Worm (Caenorhabditis elegans) whole organism, L1 larva: ENCODE measurements around the gene yap-1.

Source experiments
- C34B4.2 ChIP-seq: sonication (generic microtip); optimal IDR thresholded peaks from 2 replicates; lab custom pipeline; 2017; ENCODE audit warnings: mild to moderate bottlenecking, missing genetic modification characterization, missing compliant biosample characterization
- aly-2 ChIP-seq: fragments of 150-350 bp; optimal IDR thresholded peaks from 2 replicates; lab custom pipeline; 2014; ENCODE audit warnings: missing biosample characterization, missing genetic modification characterization
- blmp-1 ChIP-seq: fragments of 150-350 bp; optimal IDR thresholded peaks from 2 replicates; lab custom pipeline; 2014; ENCODE audit warnings: missing biosample characterization, missing genetic modification characterization
- ceh-63 ChIP-seq: fragments of 200-800 bp; sonication (Bioruptor generic); optimal IDR thresholded peaks from 2 replicates; lab custom pipeline; 2018; ENCODE audit warnings: mild to moderate bottlenecking, missing genetic modification characterization, missing compliant biosample characterization
- ceh-8 ChIP-seq: fragments of 200-800 bp; sonication (Bioruptor generic); optimal IDR thresholded peaks from 2 replicates; lab custom pipeline; 2018; ENCODE audit warnings: mild to moderate bottlenecking, missing genetic modification characterization, moderate library complexity, missing compliant biosample characterization
- ceh-82 ChIP-seq, 3 experiments: fragments of 150-350 bp in 1 of 3; sonication (generic microtip) in 2 of 3; optimal IDR thresholded peaks; 2 replicates each; lab custom pipeline; 2014 to 2017; ENCODE audit warnings: missing biosample characterization in 3 of 3, missing genetic modification characterization in 3 of 3
- dpl-1 ChIP-seq, 3 experiments: fragments of 150-350 bp in 2 of 3; sonication (generic microtip) in 1 of 3; optimal IDR thresholded peaks; 2 replicates each; lab custom pipeline; 2014 to 2017; ENCODE audit warnings: missing biosample characterization in 3 of 3, missing genetic modification characterization in 3 of 3, missing genetic modification reagents in 3 of 3
- dsc-1 ChIP-seq: sonication (generic microtip); optimal IDR thresholded peaks from 2 replicates; lab custom pipeline; 2016; ENCODE audit warnings: mild to moderate bottlenecking, missing genetic modification characterization, missing compliant biosample characterization
- efl-1 ChIP-seq, 4 experiments: fragments of 150-350 bp; optimal IDR thresholded peaks in 3 of 4; peaks in 1 of 4; 1 replicate in 1 of 4; 2 replicates in 3 of 4; lab custom pipeline; 2014; ENCODE audit warnings: missing biosample characterization in 2 of 4, missing genetic modification characterization in 2 of 4, missing genetic modification reagents in 2 of 4
- egl-27 ChIP-seq, 2 experiments: fragments of 150-350 bp in 1 of 2; sonication (generic microtip); optimal IDR thresholded peaks; 3 replicates each; lab custom pipeline; 2017 to 2018; ENCODE audit warnings: missing biosample characterization in 2 of 2, missing genetic modification characterization in 2 of 2, missing genetic modification reagents in 2 of 2
- elt-2 ChIP-seq: sonication (generic microtip); optimal IDR thresholded peaks from 2 replicates; lab custom pipeline; 2016; ENCODE audit warnings: missing genetic modification characterization, mild to moderate bottlenecking, inconsistent platforms, missing compliant biosample characterization, missing genetic modification reagents
- fkh-10 ChIP-seq: sonication (generic microtip); optimal IDR thresholded peaks from 2 replicates; lab custom pipeline; 2017; ENCODE audit warnings: missing biosample characterization, missing genetic modification reagents, missing genetic modification characterization
- fkh-8 ChIP-seq: sonication (generic microtip); optimal IDR thresholded peaks from 2 replicates; lab custom pipeline; 2016; ENCODE audit warnings: mild to moderate bottlenecking, missing genetic modification characterization, missing compliant biosample characterization
- grh-1 ChIP-seq: fragments of 200-800 bp; sonication (Bioruptor generic); IDR thresholded peaks from 2 replicates; pipeline ENCODE4 v1.3.6; 2022; ENCODE audit warnings: missing genetic modification reagents, missing genetic modification characterization, missing compliant biosample characterization
- hlh-17 ChIP-seq: fragments of 200-800 bp; sonication (Bioruptor generic); optimal IDR thresholded peaks from 2 replicates; lab custom pipeline; 2018; ENCODE audit warnings: missing genetic modification characterization, mild to moderate bottlenecking, missing compliant biosample characterization, moderate library complexity, borderline replicate concordance
- hlh-4 ChIP-seq: sonication (generic microtip); optimal IDR thresholded peaks from 2 replicates; lab custom pipeline; 2016; ENCODE audit warnings: mild to moderate bottlenecking, missing genetic modification characterization, missing compliant biosample characterization
- jun-1 ChIP-seq: fragments of 150-350 bp; optimal IDR thresholded peaks from 2 replicates; lab custom pipeline; 2014; ENCODE audit warnings: missing biosample characterization, missing genetic modification reagents, missing genetic modification characterization
- lin-14 ChIP-seq: fragments of 200-800 bp; sonication (Bioruptor generic); optimal IDR thresholded peaks from 2 replicates; lab custom pipeline; 2018; ENCODE audit warnings: mild to moderate bottlenecking, missing genetic modification characterization, moderate library complexity, missing compliant biosample characterization
- mdl-1 ChIP-seq, 2 experiments: fragments of 150-350 bp; optimal IDR thresholded peaks; 2 replicates each; lab custom pipeline; 2014 to 2017; ENCODE audit warnings: missing biosample characterization in 2 of 2, missing genetic modification characterization in 2 of 2, inconsistent platforms in 1 of 2
- mef-2 ChIP-seq: fragments of 150-350 bp; optimal IDR thresholded peaks from 2 replicates; lab custom pipeline; 2014; ENCODE audit warnings: missing biosample characterization, missing genetic modification characterization
- mep-1 ChIP-seq: fragments of 150-350 bp; optimal IDR thresholded peaks from 2 replicates; lab custom pipeline; 2014; ENCODE audit warnings: missing biosample characterization, missing genetic modification characterization
- nhr-11 ChIP-seq: fragments of 150-350 bp; optimal IDR thresholded peaks from 2 replicates; lab custom pipeline; 2014; ENCODE audit warnings: missing biosample characterization, missing genetic modification characterization
- nhr-20 ChIP-seq: sonication (generic microtip); optimal IDR thresholded peaks from 2 replicates; lab custom pipeline; 2016; ENCODE audit warnings: mild to moderate bottlenecking, missing genetic modification characterization, missing compliant biosample characterization
- nhr-28 ChIP-seq: fragments of 150-350 bp; optimal IDR thresholded peaks from 2 replicates; lab custom pipeline; 2014; ENCODE audit warnings: missing biosample characterization, missing genetic modification characterization
- nhr-47 ChIP-seq: sonication (generic microtip); optimal IDR thresholded peaks from 2 replicates; lab custom pipeline; 2016; ENCODE audit warnings: mild to moderate bottlenecking, missing genetic modification characterization, moderate library complexity, missing compliant biosample characterization
- nhr-71 ChIP-seq: sonication (generic microtip); optimal IDR thresholded peaks from 2 replicates; lab custom pipeline; 2016; ENCODE audit warnings: mild to moderate bottlenecking, missing genetic modification characterization, moderate library complexity, missing compliant biosample characterization
- nhr-76 ChIP-seq: sonication (generic microtip); optimal IDR thresholded peaks from 2 replicates; lab custom pipeline; 2017; ENCODE audit warnings: missing biosample characterization, missing genetic modification characterization
- nhr-85 ChIP-seq: sonication (generic microtip); peaks from one replicate; lab custom pipeline; 2016; ENCODE audit warnings: missing genetic modification characterization, inconsistent platforms, missing compliant biosample characterization
- pag-3 ChIP-seq: sonication (generic microtip); optimal IDR thresholded peaks from 2 replicates; lab custom pipeline; 2017; ENCODE audit warnings: missing genetic modification characterization, mild to moderate bottlenecking, missing compliant biosample characterization, antibody characterized with exemption, borderline replicate concordance; ENCODE audit not compliant: insufficient read depth
- pax-3 ChIP-seq: fragments of 200-800 bp; sonication (Bioruptor generic); optimal IDR thresholded peaks from 2 replicates; lab custom pipeline; 2018; ENCODE audit warnings: mild to moderate bottlenecking, missing genetic modification characterization, moderate library complexity, missing compliant biosample characterization
- rnt-1 ChIP-seq: sonication (generic microtip); optimal IDR thresholded peaks from 2 replicates; lab custom pipeline; 2016; ENCODE audit warnings: mild to moderate bottlenecking, missing genetic modification characterization, moderate library complexity, missing compliant biosample characterization
- snpc-4 ChIP-seq: fragments of 150-350 bp; optimal IDR thresholded peaks from 2 replicates; lab custom pipeline; 2014; ENCODE audit warnings: missing biosample characterization, missing genetic modification characterization
- snu-23 ChIP-seq: sonication (generic microtip); optimal IDR thresholded peaks from 2 replicates; lab custom pipeline; 2016; ENCODE audit warnings: missing genetic modification characterization, missing compliant biosample characterization
- sox-4 ChIP-seq: sonication (generic microtip); optimal IDR thresholded peaks from 2 replicates; lab custom pipeline; 2016; ENCODE audit warnings: missing genetic modification characterization, missing compliant biosample characterization
- sptf-1 ChIP-seq: fragments of 150-350 bp; optimal IDR thresholded peaks from 2 replicates; lab custom pipeline; 2014; ENCODE audit warnings: missing biosample characterization, missing genetic modification characterization
- swsn-7 ChIP-seq: sonication (generic microtip); optimal IDR thresholded peaks from 2 replicates; lab custom pipeline; 2016; ENCODE audit warnings: missing genetic modification characterization, missing compliant biosample characterization
- unc-62 ChIP-seq: fragments of 150-350 bp; optimal IDR thresholded peaks from 2 replicates; lab custom pipeline; 2014; ENCODE audit warnings: missing biosample characterization, missing genetic modification reagents, missing genetic modification characterization
- unc-86 ChIP-seq: sonication (generic microtip); optimal IDR thresholded peaks from 2 replicates; lab custom pipeline; 2016; ENCODE audit warnings: missing genetic modification characterization, missing compliant biosample characterization
- xbp-1 ChIP-seq: sonication (generic microtip); optimal IDR thresholded peaks from 2 replicates; lab custom pipeline; 2016; ENCODE audit warnings: missing genetic modification characterization, missing compliant biosample characterization
- zag-1 ChIP-seq: fragments of 150-350 bp; optimal IDR thresholded peaks from 2 replicates; lab custom pipeline; 2014; ENCODE audit warnings: missing biosample characterization, missing genetic modification characterization
- zip-4 ChIP-seq: fragments of 200-800 bp; sonication (Bioruptor generic); optimal IDR thresholded peaks from 2 replicates; lab custom pipeline; 2018; ENCODE audit warnings: mild to moderate bottlenecking, missing genetic modification characterization, moderate library complexity, missing compliant biosample characterization
- ztf-11 ChIP-seq, 2 experiments: sonication (generic microtip); optimal IDR thresholded peaks; 2 replicates each; lab custom pipeline; 2016 to 2017; ENCODE audit warnings: missing genetic modification characterization in 2 of 2, missing biosample characterization in 1 of 2, missing compliant biosample characterization in 1 of 2
- ztf-4 ChIP-seq: fragments of 150-350 bp; optimal IDR thresholded peaks from 2 replicates; lab custom pipeline; 2014; ENCODE audit warnings: missing biosample characterization, missing genetic modification characterization

Gene yap-1

ce11 chrX:10691643-10692042 lies at the start of gene yap-1:
TSS of gene yap-1 (plus strand) at chrX:10691943.
- TF ChIP-seq grh-1 (GFP tag; lab: Robert Waterston, UW) = no peak
- no peak for TF ChIP-seq efl-1 (optimal IDR thresholded peaks at IDR 0.05; lab: Kevin White, UChicago)
- TF ChIP-seq efl-1 (GFP tag; optimal IDR thresholded peaks at IDR 0.05 in 1 of 2; lab: Kevin White, UChicago) = peak in 1 of 2 experiments; percentile 74
- TF ChIP-seq, all 84 proteins: peak for 1

ce11 chrX:10645148-10645547 lies 46.6 kb upstream of the yap-1 start:
- TF ChIP-seq nhr-71 (tag; lab: Kevin White, UChicago) (no peak), nhr-20 (tag; lab: Kevin White, UChicago) (no peak), zip-4 (GFP tag; lab: Kevin White, UChicago) (no peak), snpc-4 (tag; lab: Kevin White, UChicago) (no peak), ztf-4 (tag; lab: Kevin White, UChicago) (no peak), nhr-85 (tag; lab: Kevin White, UChicago) (no peak), ceh-8 (GFP tag; lab: Kevin White, UChicago) (no peak), C34B4.2 (tag; lab: Kevin White, UChicago) (no peak), fkh-10 (GFP tag; lab: Kevin White, UChicago) (no peak), dpl-1 (GFP tag; optimal IDR thresholded peaks at IDR 0.05; lab: Kevin White, UChicago) (no peak), unc-62 (GFP tag; lab: Kevin White, UChicago) (no peak), rnt-1 (no peak), grh-1 (GFP tag; lab: Robert Waterston, UW) (no peak), nhr-28 (tag; lab: Kevin White, UChicago) (no peak), ztf-11 (tag; optimal IDR thresholded peaks at IDR 0.05; lab: Kevin White, UChicago) (no peak), snu-23 (GFP tag; lab: Kevin White, UChicago) (no peak), ceh-82 (tag; optimal IDR thresholded peaks at IDR 0.05; lab: Kevin White, UChicago) (no peak), ceh-63 (GFP tag; lab: Kevin White, UChicago) (no peak)
- TF ChIP-seq, all 84 proteins: peak for 0

- peak; percentile 78 for TF ChIP-seq lin-14 (GFP tag; lab: Kevin White, UChicago)
- TF ChIP-seq fkh-10 (GFP tag; lab: Kevin White, UChicago) = no peak
- no peak for TF ChIP-seq dsc-1 (tag; lab: Kevin White, UChicago)
- no peak for TF ChIP-seq efl-1 (optimal IDR thresholded peaks at IDR 0.05; lab: Kevin White, UChicago)
- TF ChIP-seq efl-1 (GFP tag; optimal IDR thresholded peaks at IDR 0.05 in 1 of 2; lab: Kevin White, UChicago) = peak in 1 of 2 experiments; percentile 34
- peak; percentile 3 for TF ChIP-seq nhr-20 (tag; lab: Kevin White, UChicago)
- TF ChIP-seq blmp-1 = peak; percentile 69
- TF ChIP-seq mdl-1 (tag; optimal IDR thresholded peaks at IDR 0.05; lab: Kevin White, UChicago) = no peak
- peak; percentile 70 for TF ChIP-seq nhr-85 (tag; lab: Kevin White, UChicago)
- TF ChIP-seq nhr-76 (tag; lab: Kevin White, UChicago) = no peak
Observed at ce11 chrX:10647590-10648105, 44.1 kb upstream of the yap-1 start.

- TF ChIP-seq pag-3 (tag; lab: Kevin White, UChicago) (no peak), dpl-1 (GFP tag; optimal IDR thresholded peaks at IDR 0.05; lab: Kevin White, UChicago) (no peak), fkh-8 (tag; lab: Kevin White, UChicago) (peak; percentile 75), pax-3 (tag; lab: Kevin White, UChicago) (peak; percentile 4), aly-2 (tag; lab: Kevin White, UChicago) (no peak), hlh-17 (GFP tag; lab: Kevin White, UChicago) (no peak), nhr-11 (tag; lab: Kevin White, UChicago) (peak; percentile 32), unc-62 (GFP tag; lab: Kevin White, UChicago) (no peak), sox-4 (tag; lab: Kevin White, UChicago) (no peak), jun-1 (tag; lab: Kevin White, UChicago) (no peak), lin-14 (GFP tag; lab: Kevin White, UChicago) (peak; percentile 25), sptf-1 (tag; lab: Kevin White, UChicago) (no peak), unc-86 (tag; lab: Kevin White, UChicago) (no peak), mep-1 (no peak), grh-1 (GFP tag; lab: Robert Waterston, UW) (no peak), elt-2 (tag; lab: Kevin White, UChicago) (peak; percentile 64), zag-1 (tag; lab: Kevin White, UChicago) (no peak), mef-2 (tag; lab: Kevin White, UChicago) (no peak), swsn-7 (tag; lab: Kevin White, UChicago) (no peak), xbp-1 (tag; lab: Kevin White, UChicago) (no peak), rnt-1 (no peak), nhr-47 (peak; percentile 47), egl-27 (tag; optimal IDR thresholded peaks at IDR 0.05; lab: Kevin White, UChicago) (no peak), nhr-71 (tag; lab: Kevin White, UChicago) (peak; percentile 65), hlh-4 (tag; lab: Kevin White, UChicago) (no peak), ceh-8 (GFP tag; lab: Kevin White, UChicago) (peak; percentile 93)
Observed at ce11 chrX:10650103-10650502, 41.6 kb upstream of the yap-1 start.
